Worm (Caenorhabditis elegans): ENCODE results near the gene T21B4.15.

DNA sequence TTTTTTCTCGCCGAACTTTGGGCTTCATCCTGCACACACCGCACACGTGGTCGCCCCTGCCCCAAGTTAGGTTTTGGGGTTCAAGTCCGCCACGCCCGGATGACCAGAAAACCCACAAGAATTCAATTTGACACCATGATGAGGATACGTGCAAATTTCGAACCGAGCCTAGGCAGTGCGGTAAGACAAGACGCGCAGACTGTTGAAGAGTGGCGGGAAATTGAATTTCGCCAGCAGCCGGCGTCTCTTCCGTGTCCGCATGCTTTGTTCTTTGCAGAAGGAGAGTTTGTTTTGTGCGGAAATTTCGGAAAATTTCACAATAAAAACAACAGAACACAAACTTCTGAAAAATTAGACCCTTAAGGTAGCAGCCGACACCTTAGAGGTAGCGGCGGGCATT, 10.0 kb downstream of the T21B4.15 start:
- TF ChIP-seq unc-62 (GFP tag; optimal IDR thresholded peaks at IDR 0.05 in 1 of 2) (no peak), unc-62 (tag; optimal IDR thresholded peaks at IDR 0.05) (no peak), dmd-6 (GFP tag; IDR thresholded peaks at IDR 0.05) (no peak), lin-13 (GFP tag; optimal IDR thresholded peaks at IDR 0.05) (no peak), lsy-2 (tag; optimal IDR thresholded peaks at IDR 0.05) (no peak), lin-1 (GFP tag; IDR thresholded peaks at IDR 0.05) (no peak), D1046.2 (GFP tag; IDR thresholded peaks at IDR 0.05) (no peak), dpl-1 (GFP tag; optimal IDR thresholded peaks at IDR 0.05) (no peak), ceh-82 (tag; optimal IDR thresholded peaks at IDR 0.05) (no peak), vab-7 (GFP tag; IDR thresholded peaks at IDR 0.05) (no peak)
